Fruit fly (Drosophila melanogaster) whole organism, pupa: ENCODE measurements around the gene Gr97a.

Experiments
- CG10348 ChIP-seq: fragments of 200-800 bp; sonication (Bioruptor generic); IDR thresholded peaks from 2 replicates; pipeline ENCODE4 v1.3.6; 2022; ENCODE audit warnings: missing biosample characterization, missing genetic modification characterization
- CG12605 ChIP-seq: fragments of 200-800 bp; sonication (Bioruptor generic); IDR thresholded peaks from 2 replicates; pipeline ENCODE4 v1.3.6; 2022; ENCODE audit warnings: missing biosample characterization, missing genetic modification characterization
- CG13204 ChIP-seq: fragments of 200-800 bp; sonication (Bioruptor generic); optimal IDR thresholded peaks from 2 replicates; lab custom pipeline; 2018; ENCODE audit warnings: missing biosample characterization, mild to moderate bottlenecking, missing genetic modification characterization, moderate library complexity
- CG14655 ChIP-seq: fragments of 200-800 bp; sonication (Bioruptor generic); optimal IDR thresholded peaks from 3 replicates; lab custom pipeline; 2017; ENCODE audit warnings: mild to moderate bottlenecking, missing biosample characterization, missing genetic modification reagents, missing genetic modification characterization
- CG15710 ChIP-seq: fragments of 200-800 bp; sonication (Bioruptor generic); optimal IDR thresholded peaks from 2 replicates; lab custom pipeline; 2018; ENCODE audit warnings: missing biosample characterization, mild to moderate bottlenecking, missing genetic modification characterization, moderate library complexity
- CG17806 ChIP-seq: fragments of 200-800 bp; sonication (Bioruptor generic); optimal IDR thresholded peaks from 2 replicates; lab custom pipeline; 2018; ENCODE audit warnings: missing biosample characterization, mild to moderate bottlenecking, missing genetic modification characterization, moderate library complexity
- CG32121 ChIP-seq: fragments of 200-800 bp; sonication (Bioruptor generic); IDR thresholded peaks from 2 replicates; pipeline ENCODE4 v1.3.6; 2022; ENCODE audit warnings: missing biosample characterization, missing genetic modification characterization
- CG34367 ChIP-seq: fragments of 200-800 bp; sonication (Bioruptor generic); optimal IDR thresholded peaks from 2 replicates; lab custom pipeline; 2018; ENCODE audit warnings: missing biosample characterization, mild to moderate bottlenecking, missing genetic modification characterization
- CG4496 ChIP-seq: fragments of 200-800 bp; sonication (Bioruptor generic); IDR thresholded peaks from 3 replicates; pipeline ENCODE4 v1.3.6; 2022; ENCODE audit warnings: missing biosample characterization, missing genetic modification characterization
- CG8159 ChIP-seq: fragments of 200-800 bp; sonication (Bioruptor generic); optimal IDR thresholded peaks from 3 replicates; lab custom pipeline; 2018; ENCODE audit warnings: missing biosample characterization, mild to moderate bottlenecking, missing genetic modification characterization, moderate library complexity
- CG8301 ChIP-seq: fragments of 200-800 bp; sonication (Bioruptor generic); optimal IDR thresholded peaks from 2 replicates; lab custom pipeline; 2018; ENCODE audit warnings: missing biosample characterization, mild to moderate bottlenecking, missing genetic modification characterization
- CG9948 ChIP-seq: fragments of 200-800 bp; sonication (Bioruptor generic); optimal IDR thresholded peaks from 2 replicates; lab custom pipeline; 2018; ENCODE audit warnings: missing biosample characterization, mild to moderate bottlenecking, missing genetic modification characterization, moderate library complexity
- D1 ChIP-seq: fragments of 200-800 bp; sonication (Bioruptor generic); optimal IDR thresholded peaks from 2 replicates; lab custom pipeline; 2018; ENCODE audit warnings: missing biosample characterization, mild to moderate bottlenecking, missing genetic modification characterization, moderate library complexity
- EcR ChIP-seq: fragments of 200-800 bp; sonication (Bioruptor generic); optimal IDR thresholded peaks from 3 replicates; lab custom pipeline; 2019; ENCODE audit warnings: missing biosample characterization, missing genetic modification characterization, mild to moderate bottlenecking, moderate library complexity, missing genetic modification reagents
- Ets98B ChIP-seq: fragments of 200-800 bp; sonication (Bioruptor generic); IDR thresholded peaks from 2 replicates; pipeline ENCODE4 v1.3.6; 2022; ENCODE audit warnings: missing biosample characterization, missing genetic modification characterization
- Pif1A ChIP-seq: fragments of 200-800 bp; sonication (Bioruptor generic); optimal IDR thresholded peaks from 3 replicates; lab custom pipeline; 2016; ENCODE audit warnings: missing biosample characterization, missing genetic modification characterization
- Pif1B ChIP-seq: fragments of 200-800 bp; sonication (Bioruptor generic); optimal IDR thresholded peaks from 3 replicates; lab custom pipeline; 2016; ENCODE audit warnings: missing biosample characterization, missing genetic modification characterization
- Snoo ChIP-seq: fragments of 200-800 bp; sonication (Bioruptor generic); optimal IDR thresholded peaks from 3 replicates; lab custom pipeline; 2017; ENCODE audit warnings: missing biosample characterization, mild to moderate bottlenecking, missing genetic modification characterization, inconsistent platforms
- fd96Ca ChIP-seq: fragments of 200-800 bp; sonication (Bioruptor generic); IDR thresholded peaks from 3 replicates; pipeline ENCODE4 v1.3.6; 2022; ENCODE audit warnings: missing biosample characterization, missing genetic modification characterization
- gl ChIP-seq: fragments of 200-800 bp; sonication (Bioruptor generic); optimal IDR thresholded peaks from 2 replicates; lab custom pipeline; 2018; ENCODE audit warnings: missing biosample characterization, mild to moderate bottlenecking, missing genetic modification characterization
- rn ChIP-seq: fragments of 200-800 bp; sonication (Bioruptor generic); IDR thresholded peaks from 2 replicates; pipeline ENCODE4 v1.3.6; 2022; ENCODE audit warnings: missing biosample characterization, missing genetic modification characterization

The Gr97a gene

DNA sequence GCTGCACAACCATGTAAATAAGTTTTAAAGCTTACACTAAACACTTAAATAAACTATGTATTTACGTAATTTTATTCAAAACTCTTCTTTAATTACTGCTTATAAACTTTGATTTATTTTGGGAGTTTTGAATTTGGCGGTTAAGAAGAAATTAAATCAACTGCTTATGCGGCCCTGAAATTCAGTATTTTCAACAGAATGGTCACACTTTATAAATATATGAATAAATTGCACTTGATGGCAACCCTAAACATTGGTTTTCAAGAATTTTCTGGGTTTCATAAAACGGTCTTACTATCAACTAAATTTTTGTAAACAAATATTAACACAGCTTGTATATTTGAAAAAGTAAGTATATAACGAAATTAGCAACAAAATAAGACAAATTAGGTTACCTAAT is 21.1 kb downstream of the Gr97a start, which contains the start of gene CG14252:
CG14252 (plus strand) TSS at position 302 of the 400 bp plus-strand sequence.
- no peak for TF ChIP-seq Pif1B (GFP tag; lab: Kevin White, UChicago)
- TF ChIP-seq CG32121 (GFP tag; lab: Robert Waterston, UW), result no peak
- TF ChIP-seq CG17806 (tag; lab: Kevin White, UChicago), result no peak
- TF ChIP-seq CG10348 (GFP tag; lab: Robert Waterston, UW), result no peak
- no peak for TF ChIP-seq CG9948 (tag; lab: Kevin White, UChicago)
- TF ChIP-seq Snoo (tag; lab: Kevin White, UChicago), result no peak
- TF ChIP-seq fd96Ca (GFP tag; lab: Robert Waterston, UW), result no peak

DNA sequence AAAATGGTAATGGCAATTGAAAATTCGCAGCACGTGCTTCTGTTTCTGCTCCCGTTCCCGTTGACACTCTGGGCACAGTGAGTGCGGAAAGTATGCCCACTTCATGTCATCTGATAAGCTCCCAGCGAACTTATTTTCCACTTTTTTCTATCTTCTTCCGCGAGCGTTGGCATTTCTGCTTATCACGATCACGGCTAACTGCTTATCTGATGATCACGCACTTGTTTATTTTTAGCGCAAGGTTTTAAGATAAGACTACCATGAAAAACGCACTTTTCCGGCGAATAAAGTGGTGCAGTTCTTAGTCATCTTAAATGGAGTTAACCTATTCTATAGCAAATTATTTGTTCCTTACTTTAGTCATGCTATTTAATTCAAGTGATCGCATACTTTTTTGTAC is 28.9 kb downstream of the Gr97a start:
- TF ChIP-seq CG12605 (no peak), CG4496 (GFP tag; lab: Robert Waterston, UW) (peak; percentile 21; the same call in 1 of the 3 replicates), CG17806 (tag; lab: Kevin White, UChicago) (no peak), CG32121 (GFP tag; lab: Robert Waterston, UW) (no peak), gl (no peak), CG10348 (GFP tag; lab: Robert Waterston, UW) (no peak), fd96Ca (GFP tag; lab: Robert Waterston, UW) (no peak), Pif1B (GFP tag; lab: Kevin White, UChicago) (no peak), EcR (GFP tag; lab: Kevin White, UChicago) (no peak), CG8159 (peak; percentile 46), D1 (tag; lab: Kevin White, UChicago) (no peak), Ets98B (no peak), CG8301 (tag; lab: Kevin White, UChicago) (peak; percentile 65), CG9948 (tag; lab: Kevin White, UChicago) (peak; percentile 37), rn (no peak), Pif1A (peak; percentile 47), CG34367 (tag; lab: Kevin White, UChicago) (no peak), CG13204 (GFP tag; lab: Kevin White, UChicago) (no peak), Snoo (tag; lab: Kevin White, UChicago) (peak; percentile 33), CG15710 (peak; percentile 7), CG14655 (peak; percentile 76)
- TF ChIP-seq, all 21 proteins: peak for 8

- TF ChIP-seq CG8301 (tag; lab: Kevin White, UChicago) (no peak), Snoo (tag; lab: Kevin White, UChicago) (no peak), CG34367 (tag; lab: Kevin White, UChicago) (no peak), CG15710 (no peak), D1 (tag; lab: Kevin White, UChicago) (no peak), CG14655 (no peak), rn (no peak), CG4496 (GFP tag; lab: Robert Waterston, UW) (no peak), EcR (GFP tag; lab: Kevin White, UChicago) (no peak), CG32121 (GFP tag; lab: Robert Waterston, UW) (no peak), gl (no peak), CG17806 (tag; lab: Kevin White, UChicago) (no peak), Pif1A (no peak), Pif1B (GFP tag; lab: Kevin White, UChicago) (no peak)
Measured at dm6 chr3R:26936501-26936900, 29.8 kb downstream of the Gr97a start.

DNA sequence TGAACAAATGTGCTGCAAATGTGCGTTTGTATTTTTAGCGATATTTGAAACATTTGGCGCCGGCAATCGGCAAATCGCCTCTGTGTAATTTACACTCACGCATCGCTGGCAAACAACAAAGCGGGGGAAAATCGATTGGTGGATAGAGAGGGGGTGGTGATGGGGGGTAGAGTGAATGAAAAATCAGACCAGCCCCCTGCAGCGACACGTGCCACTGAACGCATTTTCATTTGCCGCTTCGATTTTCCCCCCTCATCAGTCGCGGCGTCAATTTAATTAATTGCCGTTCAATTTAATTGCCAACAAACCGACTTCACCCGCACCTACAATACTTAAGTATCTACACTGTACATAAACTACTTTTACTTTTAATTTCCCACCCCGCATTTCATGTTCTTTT is 30.9 kb downstream of the Gr97a start:
- TF ChIP-seq Pif1A, result no peak
- 0 out of 2 replicates have a peak, but pooled peaks have one; percentile 37 for TF ChIP-seq CG32121 (GFP tag; lab: Robert Waterston, UW)

- no peak for TF ChIP-seq Pif1A
- TF ChIP-seq CG8301 (tag; lab: Kevin White, UChicago), result no peak
- TF ChIP-seq gl, result no peak
- no peak for TF ChIP-seq CG4496 (GFP tag; lab: Robert Waterston, UW)
- no peak for TF ChIP-seq CG10348 (GFP tag; lab: Robert Waterston, UW)
- TF ChIP-seq CG14655, result no peak
- no peak for TF ChIP-seq EcR (GFP tag; lab: Kevin White, UChicago)
- TF ChIP-seq CG8159, result no peak
- TF ChIP-seq Pif1B (GFP tag; lab: Kevin White, UChicago), result no peak
- no peak for TF ChIP-seq CG9948 (tag; lab: Kevin White, UChicago)
- no peak for TF ChIP-seq CG15710
- no peak for TF ChIP-seq rn
- TF ChIP-seq CG13204 (GFP tag; lab: Kevin White, UChicago), result no peak
- no peak for TF ChIP-seq Snoo (tag; lab: Kevin White, UChicago)
- TF ChIP-seq CG17806 (tag; lab: Kevin White, UChicago), result no peak
- no peak for TF ChIP-seq CG34367 (tag; lab: Kevin White, UChicago)
- TF ChIP-seq CG32121 (GFP tag; lab: Robert Waterston, UW), result no peak
- TF ChIP-seq, all 21 proteins: peak for 0
Measured at dm6 chr3R:26934523-26934922, 31.8 kb downstream of the Gr97a start.

dm6 chr3R:26933885-26934284 is 32.4 kb downstream of the Gr97a start:
- TF ChIP-seq Ets98B (no peak), Pif1B (GFP tag; lab: Kevin White, UChicago) (no peak), CG14655 (no peak), Pif1A (no peak), CG32121 (GFP tag; lab: Robert Waterston, UW) (no peak), CG4496 (GFP tag; lab: Robert Waterston, UW) (no peak), CG8159 (no peak), CG9948 (tag; lab: Kevin White, UChicago) (no peak), EcR (GFP tag; lab: Kevin White, UChicago) (no peak), CG34367 (tag; lab: Kevin White, UChicago) (no peak)
